Worm (Caenorhabditis elegans) whole organism, L1 larva: ENCODE measurements around the gene F53F8.6.

Source experiments
- C04F5.9 ChIP-seq: sonication (generic microtip); optimal IDR thresholded peaks from 2 replicates; lab custom pipeline; 2016; ENCODE audit warnings: missing genetic modification characterization, missing compliant biosample characterization
- C16A3.4 ChIP-seq: fragments of 150-350 bp; optimal IDR thresholded peaks from 2 replicates; lab custom pipeline; 2014; ENCODE audit warnings: missing biosample characterization, missing genetic modification characterization
- C34B4.2 ChIP-seq: sonication (generic microtip); optimal IDR thresholded peaks from 2 replicates; lab custom pipeline; 2017; ENCODE audit warnings: mild to moderate bottlenecking, missing genetic modification characterization, missing compliant biosample characterization
- Y116A8C.19 ChIP-seq: sonication (generic microtip); optimal IDR thresholded peaks from 2 replicates; lab custom pipeline; 2016; ENCODE audit warnings: missing compliant biosample characterization, missing genetic modification characterization, borderline replicate concordance
- ama-1 ChIP-seq: fragments of 150-350 bp; optimal IDR thresholded peaks from 2 replicates; lab custom pipeline; 2014
- ces-1 ChIP-seq: fragments of 150-350 bp; optimal IDR thresholded peaks from 2 replicates; lab custom pipeline; 2014; ENCODE audit warnings: missing biosample characterization, missing genetic modification reagents, missing genetic modification characterization
- dpl-1 ChIP-seq, 3 experiments: fragments of 150-350 bp in 2 of 3; sonication (generic microtip) in 1 of 3; optimal IDR thresholded peaks; 2 replicates each; lab custom pipeline; 2014 to 2017; ENCODE audit warnings: missing biosample characterization in 3 of 3, missing genetic modification characterization in 3 of 3, missing genetic modification reagents in 3 of 3
- dsc-1 ChIP-seq: sonication (generic microtip); optimal IDR thresholded peaks from 2 replicates; lab custom pipeline; 2016; ENCODE audit warnings: mild to moderate bottlenecking, missing genetic modification characterization, missing compliant biosample characterization
- efl-1 ChIP-seq, 4 experiments: fragments of 150-350 bp; optimal IDR thresholded peaks in 3 of 4; peaks in 1 of 4; 1 replicate in 1 of 4; 2 replicates in 3 of 4; lab custom pipeline; 2014; ENCODE audit warnings: missing biosample characterization in 2 of 4, missing genetic modification characterization in 2 of 4, missing genetic modification reagents in 2 of 4
- efl-3 ChIP-seq: fragments of 200-800 bp; sonication (Bioruptor generic); optimal IDR thresholded peaks from 2 replicates; lab custom pipeline; 2018; ENCODE audit warnings: mild to moderate bottlenecking, missing genetic modification characterization, missing compliant biosample characterization
- egl-13 ChIP-seq: sonication (generic microtip); optimal IDR thresholded peaks from 2 replicates; lab custom pipeline; 2016; ENCODE audit warnings: missing genotype, missing genetic modification reagents, missing genetic modification characterization, missing compliant biosample characterization
- elt-3 ChIP-seq, 6 experiments: fragments of 150-350 bp in 1 of 6; sonication (generic microtip); optimal IDR thresholded peaks; 2 replicates each; lab custom pipeline; 2017 to 2018; ENCODE audit warnings: missing biosample characterization in 6 of 6, missing genetic modification characterization in 6 of 6, inconsistent platforms in 1 of 6
- fkh-4 ChIP-seq: sonication (generic microtip); optimal IDR thresholded peaks from 2 replicates; lab custom pipeline; 2016; ENCODE audit warnings: missing compliant biosample characterization, missing genetic modification characterization, borderline replicate concordance
- fkh-8 ChIP-seq: sonication (generic microtip); optimal IDR thresholded peaks from 2 replicates; lab custom pipeline; 2016; ENCODE audit warnings: mild to moderate bottlenecking, missing genetic modification characterization, missing compliant biosample characterization
- grh-1 ChIP-seq: fragments of 200-800 bp; sonication (Bioruptor generic); IDR thresholded peaks from 2 replicates; pipeline ENCODE4 v1.3.6; 2022; ENCODE audit warnings: missing genetic modification reagents, missing genetic modification characterization, missing compliant biosample characterization
- irx-1 ChIP-seq: sonication (generic microtip); optimal IDR thresholded peaks from 2 replicates; lab custom pipeline; 2016; ENCODE audit warnings: missing genetic modification characterization, missing compliant biosample characterization
- isw-1 ChIP-seq: fragments of 200-800 bp; sonication (Bioruptor generic); IDR thresholded peaks from 2 replicates; pipeline ENCODE4 v1.3.6; 2022; ENCODE audit warnings: missing genetic modification characterization, missing compliant biosample characterization
- lin-35 ChIP-seq, 2 experiments: fragments of 150-350 bp; optimal IDR thresholded peaks; 2 replicates each; lab custom pipeline; 2014; ENCODE audit warnings: missing biosample characterization in 2 of 2, missing genetic modification characterization in 2 of 2, missing genetic modification reagents in 2 of 2
- lin-39 ChIP-seq: fragments of 150-350 bp; optimal IDR thresholded peaks from 2 replicates; lab custom pipeline; 2014; ENCODE audit warnings: missing biosample characterization, missing genetic modification reagents, missing genetic modification characterization
- lsy-2 ChIP-seq, 2 experiments: fragments of 150-350 bp; optimal IDR thresholded peaks; 2 replicates each; lab custom pipeline; 2014; ENCODE audit warnings: missing biosample characterization in 2 of 2, missing genetic modification characterization in 2 of 2
- mab-9 ChIP-seq: fragments of 200-800 bp; sonication (Bioruptor generic); IDR thresholded peaks from 2 replicates; pipeline ENCODE4 v1.3.6; 2022; ENCODE audit warnings: missing genetic modification reagents, missing genetic modification characterization, missing compliant biosample characterization
- nhr-12 ChIP-seq: sonication (generic microtip); optimal IDR thresholded peaks from 2 replicates; lab custom pipeline; 2017; ENCODE audit warnings: missing biosample characterization, missing genetic modification characterization
- nhr-19 ChIP-seq: fragments of 200-800 bp; sonication (Bioruptor generic); conservative IDR thresholded peaks from 2 replicates; pipeline ENCODE4 v1.3.6; 2022; ENCODE audit warnings: missing genetic modification characterization, missing compliant biosample characterization
- nhr-20 ChIP-seq: sonication (generic microtip); optimal IDR thresholded peaks from 2 replicates; lab custom pipeline; 2016; ENCODE audit warnings: mild to moderate bottlenecking, missing genetic modification characterization, missing compliant biosample characterization
- nhr-71 ChIP-seq: sonication (generic microtip); optimal IDR thresholded peaks from 2 replicates; lab custom pipeline; 2016; ENCODE audit warnings: mild to moderate bottlenecking, missing genetic modification characterization, moderate library complexity, missing compliant biosample characterization
- nhr-76 ChIP-seq: sonication (generic microtip); optimal IDR thresholded peaks from 2 replicates; lab custom pipeline; 2017; ENCODE audit warnings: missing biosample characterization, missing genetic modification characterization
- nhr-84 ChIP-seq: sonication (generic microtip); optimal IDR thresholded peaks from 2 replicates; lab custom pipeline; 2017; ENCODE audit warnings: missing biosample characterization, missing genetic modification characterization
- pax-3 ChIP-seq: fragments of 200-800 bp; sonication (Bioruptor generic); optimal IDR thresholded peaks from 2 replicates; lab custom pipeline; 2018; ENCODE audit warnings: mild to moderate bottlenecking, missing genetic modification characterization, moderate library complexity, missing compliant biosample characterization
- rnt-1 ChIP-seq: sonication (generic microtip); optimal IDR thresholded peaks from 2 replicates; lab custom pipeline; 2016; ENCODE audit warnings: mild to moderate bottlenecking, missing genetic modification characterization, moderate library complexity, missing compliant biosample characterization
- snpc-4 ChIP-seq: fragments of 150-350 bp; optimal IDR thresholded peaks from 2 replicates; lab custom pipeline; 2014; ENCODE audit warnings: missing biosample characterization, missing genetic modification characterization
- swsn-7 ChIP-seq: sonication (generic microtip); optimal IDR thresholded peaks from 2 replicates; lab custom pipeline; 2016; ENCODE audit warnings: missing genetic modification characterization, missing compliant biosample characterization
- tbx-2 ChIP-seq: sonication (generic microtip); optimal IDR thresholded peaks from 2 replicates; lab custom pipeline; 2016; ENCODE audit warnings: missing genetic modification characterization, missing compliant biosample characterization
- unc-130 ChIP-seq: fragments of 150-350 bp; optimal IDR thresholded peaks from 2 replicates; lab custom pipeline; 2017; ENCODE audit warnings: missing biosample characterization, missing genetic modification characterization, inconsistent platforms
- unc-86 ChIP-seq: sonication (generic microtip); optimal IDR thresholded peaks from 2 replicates; lab custom pipeline; 2016; ENCODE audit warnings: missing genetic modification characterization, missing compliant biosample characterization
- vab-15 ChIP-seq: sonication (generic microtip); optimal IDR thresholded peaks from 2 replicates; lab custom pipeline; 2017; ENCODE audit warnings: missing genotype, mild to moderate bottlenecking, missing genetic modification characterization, missing compliant biosample characterization
- zip-4 ChIP-seq: fragments of 200-800 bp; sonication (Bioruptor generic); optimal IDR thresholded peaks from 2 replicates; lab custom pipeline; 2018; ENCODE audit warnings: mild to moderate bottlenecking, missing genetic modification characterization, moderate library complexity, missing compliant biosample characterization

F53F8.6 gene

ce11 chrV:20712994-20713326, 8.9 kb downstream of the F53F8.6 start (continued):
- TF ChIP-seq fkh-4 (tag; lab: Kevin White, UChicago) = no peak
- TF ChIP-seq C16A3.4 (tag; lab: Kevin White, UChicago) = peak; percentile 30
- peak; percentile 13 for TF ChIP-seq unc-86 (tag; lab: Kevin White, UChicago)
- peak; percentile 35 to 80 (median 42) for TF ChIP-seq dpl-1 (GFP tag; optimal IDR thresholded peaks at IDR 0.05; lab: Kevin White, UChicago)
- TF ChIP-seq nhr-76 = no peak
- TF ChIP-seq tbx-2 (tag; lab: Kevin White, UChicago) = peak; percentile 11
- TF ChIP-seq ama-1 (lab: Kevin White, UChicago) = no peak
- no peak for TF ChIP-seq isw-1 (GFP tag; lab: Robert Waterston, UW)
- no peak for TF ChIP-seq nhr-12 (tag; lab: Kevin White, UChicago)
- TF ChIP-seq lsy-2 (tag; optimal IDR thresholded peaks at IDR 0.05; lab: Kevin White, UChicago) = peak; percentile 32 to 47
- TF ChIP-seq zip-4 = no peak
- peak; percentile 70 for TF ChIP-seq rnt-1 (tag; lab: Kevin White, UChicago)
- no peak for TF ChIP-seq unc-130 (tag; lab: Kevin White, UChicago)
- TF ChIP-seq ces-1 (GFP tag; lab: Kevin White, UChicago) = no peak
- TF ChIP-seq irx-1 (tag; lab: Kevin White, UChicago) = no peak
- no peak for TF ChIP-seq egl-13
- no peak for TF ChIP-seq mab-9
- no peak for TF ChIP-seq pax-3 (tag; lab: Kevin White, UChicago)
- TF ChIP-seq elt-3 (tag; optimal IDR thresholded peaks at IDR 0.05; lab: Kevin White, UChicago) = no peak
- peak; percentile 21 to 77 for TF ChIP-seq efl-1 (optimal IDR thresholded peaks at IDR 0.05; lab: Kevin White, UChicago)
- peak; percentile 80 to 96 for TF ChIP-seq efl-1 (GFP tag; optimal IDR thresholded peaks at IDR 0.05 in 1 of 2; lab: Kevin White, UChicago)
- TF ChIP-seq lin-35 (GFP tag; optimal IDR thresholded peaks at IDR 0.05; lab: Kevin White, UChicago) = peak; percentile 61 to 76
- TF ChIP-seq fkh-8 = peak; percentile 3
- TF ChIP-seq swsn-7 (tag; lab: Kevin White, UChicago) = peak; percentile 36
- TF ChIP-seq nhr-19 (GFP tag; lab: Robert Waterston, UW) = peak; percentile 56
- TF ChIP-seq vab-15 (tag; lab: Kevin White, UChicago) = no peak
- no peak for TF ChIP-seq nhr-84 (tag; lab: Kevin White, UChicago)
- no peak for TF ChIP-seq C34B4.2
- peak; percentile 59 for TF ChIP-seq nhr-20 (tag; lab: Kevin White, UChicago)
- TF ChIP-seq Y116A8C.19 = no peak
- TF ChIP-seq snpc-4 (tag; lab: Kevin White, UChicago) = no peak

- no peak for TF ChIP-seq egl-13
- no peak for TF ChIP-seq C16A3.4 (tag; lab: Kevin White, UChicago)
- TF ChIP-seq nhr-71 (tag; lab: Kevin White, UChicago) = peak; percentile 22
These were observed 9.6 kb downstream of the F53F8.6 start, which contains the start of gene Y44A6C.1 for ce11 chrV:20713620-20714019. Y44A6C.1 (plus strand) TSS chrV:20713920.

- TF ChIP-seq isw-1 (GFP tag; lab: Robert Waterston, UW) = no peak
- TF ChIP-seq ama-1 (lab: Kevin White, UChicago) = peak; percentile 11
- TF ChIP-seq, all 84 proteins: peak for 1
These were observed 10.5 kb downstream of the F53F8.6 start for ce11 chrV:20714503-20714902.

- TF ChIP-seq efl-3 (GFP tag; lab: Kevin White, UChicago) = no peak
- peak; percentile 1 for TF ChIP-seq dsc-1
- TF ChIP-seq swsn-7 (tag; lab: Kevin White, UChicago) = no peak
- TF ChIP-seq tbx-2 (tag; lab: Kevin White, UChicago) = no peak
- no peak for TF ChIP-seq C16A3.4 (tag; lab: Kevin White, UChicago)
- no peak for TF ChIP-seq nhr-19 (GFP tag; lab: Robert Waterston, UW)
- TF ChIP-seq lin-39 (tag; lab: Kevin White, UChicago) = no peak
- TF ChIP-seq grh-1 (GFP tag; lab: Robert Waterston, UW) = no peak
- TF ChIP-seq C04F5.9 (tag; lab: Kevin White, UChicago) = no peak
- TF ChIP-seq efl-1 (optimal IDR thresholded peaks at IDR 0.05; lab: Kevin White, UChicago) = no peak
- peak in 1 of 2 experiments; percentile 70 for TF ChIP-seq efl-1 (GFP tag; optimal IDR thresholded peaks at IDR 0.05 in 1 of 2; lab: Kevin White, UChicago)
- TF ChIP-seq, all 84 proteins: peak for 2
These were observed 12.2 kb downstream of the F53F8.6 start for ce11 chrV:20716267-20716666.
